Worm (Caenorhabditis elegans) whole organism, L2 larva: ENCODE measurements around the gene pgp-13.

ENCODE experiments used
- C34F6.9 ChIP-seq: fragments of 150-350 bp; optimal IDR thresholded peaks from 2 replicates; lab custom pipeline; 2014; ENCODE audit warnings: missing biosample characterization, missing genetic modification characterization
- F13H6.1 ChIP-seq: sonication (generic microtip); optimal IDR thresholded peaks from 2 replicates; lab custom pipeline; 2016; ENCODE audit warnings: missing genetic modification characterization, missing compliant biosample characterization
- R02D3.7 ChIP-seq: fragments of 150-350 bp; optimal IDR thresholded peaks from 2 replicates; lab custom pipeline; 2014; ENCODE audit warnings: missing biosample characterization, missing genetic modification characterization
- Y55F3AM.14 ChIP-seq: fragments of 200-800 bp; sonication (Bioruptor generic); optimal IDR thresholded peaks from 2 replicates; lab custom pipeline; 2018; ENCODE audit warnings: mild to moderate bottlenecking, missing genetic modification characterization, missing compliant biosample characterization
- ZK546.5 ChIP-seq: sonication (generic microtip); optimal IDR thresholded peaks from 2 replicates; lab custom pipeline; 2017; ENCODE audit warnings: missing biosample characterization, missing genetic modification characterization
- alr-1 ChIP-seq: fragments of 150-350 bp; optimal IDR thresholded peaks from 2 replicates; lab custom pipeline; 2014; ENCODE audit warnings: missing biosample characterization, missing genetic modification characterization
- aly-2 ChIP-seq: fragments of 150-350 bp; optimal IDR thresholded peaks from 2 replicates; lab custom pipeline; 2014; ENCODE audit warnings: missing biosample characterization, missing genetic modification characterization
- ama-1 ChIP-seq: fragments of 150-350 bp; optimal IDR thresholded peaks from 2 replicates; lab custom pipeline; 2018; ENCODE audit warnings: inconsistent platforms
- blmp-1 ChIP-seq: sonication (generic microtip); optimal IDR thresholded peaks from 2 replicates; lab custom pipeline; 2017; ENCODE audit warnings: missing genetic modification characterization, mild to moderate bottlenecking, missing compliant biosample characterization, antibody characterized with exemption, moderate library complexity; ENCODE audit not compliant: insufficient read depth
- ceh-16 ChIP-seq: fragments of 150-350 bp; optimal IDR thresholded peaks from 2 replicates; lab custom pipeline; 2014; ENCODE audit warnings: missing biosample characterization, missing genetic modification characterization
- ceh-82 ChIP-seq: fragments of 150-350 bp; optimal IDR thresholded peaks from 2 replicates; lab custom pipeline; 2014; ENCODE audit warnings: missing biosample characterization, missing genetic modification characterization
- crh-2 ChIP-seq: sonication (generic microtip); optimal IDR thresholded peaks from 2 replicates; lab custom pipeline; 2017; ENCODE audit warnings: missing biosample characterization, missing genetic modification characterization
- dmd-4 ChIP-seq: sonication (generic microtip); optimal IDR thresholded peaks from 2 replicates; lab custom pipeline; 2017; ENCODE audit warnings: missing biosample characterization, missing genetic modification characterization
- egl-27 ChIP-seq: sonication (generic microtip); optimal IDR thresholded peaks from 3 replicates; lab custom pipeline; 2017; ENCODE audit warnings: missing biosample characterization, missing genetic modification reagents, missing genetic modification characterization
- elt-1 ChIP-seq: fragments of 150-350 bp; optimal IDR thresholded peaks from 2 replicates; lab custom pipeline; 2014; ENCODE audit warnings: missing biosample characterization, missing genetic modification characterization
- fos-1 ChIP-seq: fragments of 150-350 bp; optimal IDR thresholded peaks from 2 replicates; lab custom pipeline; 2014; ENCODE audit warnings: missing biosample characterization, missing genetic modification characterization
- gmeb-1 ChIP-seq: fragments of 150-350 bp; optimal IDR thresholded peaks from 2 replicates; lab custom pipeline; 2014; ENCODE audit warnings: missing biosample characterization, missing genetic modification characterization
- lin-11 ChIP-seq: fragments of 150-350 bp; sonication (generic microtip); optimal IDR thresholded peaks from 2 replicates; lab custom pipeline; 2014; ENCODE audit warnings: missing biosample characterization, missing genetic modification characterization, inconsistent platforms, mixed read lengths
- lin-13 ChIP-seq: fragments of 150-350 bp; optimal IDR thresholded peaks from 2 replicates; lab custom pipeline; 2014; ENCODE audit warnings: missing biosample characterization, missing genetic modification reagents, missing genetic modification characterization
- lin-39 ChIP-seq: fragments of 150-350 bp; optimal IDR thresholded peaks from 2 replicates; lab custom pipeline; 2014; ENCODE audit warnings: missing biosample characterization, missing genetic modification reagents, missing genetic modification characterization
- lsy-2 ChIP-seq, 2 experiments: fragments of 150-350 bp in 1 of 2; sonication (generic microtip) in 1 of 2; optimal IDR thresholded peaks; 2 replicates each; lab custom pipeline; 2014 to 2017; ENCODE audit warnings: missing biosample characterization in 2 of 2, missing genetic modification characterization in 2 of 2
- mab-5 ChIP-seq: fragments of 150-350 bp; optimal IDR thresholded peaks from 2 replicates; lab custom pipeline; 2014; ENCODE audit warnings: missing biosample characterization, missing genetic modification characterization
- mbf-1 ChIP-seq: sonication (generic microtip); optimal IDR thresholded peaks from 2 replicates; lab custom pipeline; 2017; ENCODE audit warnings: missing biosample characterization, missing genetic modification characterization
- mdl-1 ChIP-seq, 2 experiments: fragments of 150-350 bp in 1 of 2; sonication (generic microtip) in 1 of 2; optimal IDR thresholded peaks; 2 replicates each; lab custom pipeline; 2017; ENCODE audit warnings: missing biosample characterization in 2 of 2, missing genetic modification characterization in 2 of 2
- nhr-10 ChIP-seq: sonication (generic microtip); optimal IDR thresholded peaks from 2 replicates; lab custom pipeline; 2017; ENCODE audit warnings: missing biosample characterization, missing genetic modification characterization
- nhr-11 ChIP-seq: fragments of 150-350 bp; optimal IDR thresholded peaks from 2 replicates; lab custom pipeline; 2014; ENCODE audit warnings: missing biosample characterization, missing genetic modification characterization
- nhr-12 ChIP-seq: fragments of 150-350 bp; optimal IDR thresholded peaks from 2 replicates; lab custom pipeline; 2014; ENCODE audit warnings: missing biosample characterization, missing genetic modification characterization
- nhr-129 ChIP-seq: fragments of 150-350 bp; optimal IDR thresholded peaks from 2 replicates; lab custom pipeline; 2014; ENCODE audit warnings: missing biosample characterization, missing genetic modification characterization
- nhr-21 ChIP-seq: fragments of 150-350 bp; optimal IDR thresholded peaks from 2 replicates; lab custom pipeline; 2014; ENCODE audit warnings: missing biosample characterization, missing genetic modification characterization
- nhr-23 ChIP-seq: fragments of 150-350 bp; optimal IDR thresholded peaks from 2 replicates; lab custom pipeline; 2014; ENCODE audit warnings: missing biosample characterization, missing genetic modification reagents, missing genetic modification characterization
- nhr-237 ChIP-seq: fragments of 150-350 bp; optimal IDR thresholded peaks from 2 replicates; lab custom pipeline; 2014; ENCODE audit warnings: missing biosample characterization, missing genetic modification characterization
- nhr-25 ChIP-seq: fragments of 150-350 bp; sonication (generic microtip); optimal IDR thresholded peaks from 3 replicates; lab custom pipeline; 2014; ENCODE audit warnings: missing biosample characterization, missing genetic modification characterization
- nhr-6 ChIP-seq: fragments of 150-350 bp; optimal IDR thresholded peaks from 2 replicates; lab custom pipeline; 2014; ENCODE audit warnings: missing biosample characterization, missing genetic modification characterization
- nhr-77 ChIP-seq: fragments of 150-350 bp; optimal IDR thresholded peaks from 2 replicates; lab custom pipeline; 2014; ENCODE audit warnings: missing biosample characterization, missing genetic modification characterization
- peb-1 ChIP-seq: fragments of 150-350 bp; optimal IDR thresholded peaks from 2 replicates; lab custom pipeline; 2014; ENCODE audit warnings: missing biosample characterization, missing genetic modification characterization
- sem-4 ChIP-seq: fragments of 150-350 bp; optimal IDR thresholded peaks from 2 replicates; lab custom pipeline; 2014; ENCODE audit warnings: missing biosample characterization, missing genetic modification reagents, missing genetic modification characterization
- sma-3 ChIP-seq: sonication (generic microtip); optimal IDR thresholded peaks from 2 replicates; lab custom pipeline; 2016; ENCODE audit warnings: missing genetic modification reagents, missing genetic modification characterization, missing compliant biosample characterization
- sma-9 ChIP-seq, 2 experiments: fragments of 150-350 bp in 1 of 2; sonication (generic microtip) in 1 of 2; optimal IDR thresholded peaks; 2 replicates each; lab custom pipeline; 2014 to 2016; ENCODE audit warnings: missing genetic modification characterization in 2 of 2, mild to moderate bottlenecking in 1 of 2, missing biosample characterization in 1 of 2, missing compliant biosample characterization in 1 of 2, missing genetic modification reagents in 1 of 2, moderate library complexity in 1 of 2
- snpc-4 ChIP-seq: fragments of 150-350 bp; optimal IDR thresholded peaks from 2 replicates; lab custom pipeline; 2014; ENCODE audit warnings: missing biosample characterization, missing genetic modification characterization
- unc-39 ChIP-seq: fragments of 150-350 bp; optimal IDR thresholded peaks from 2 replicates; lab custom pipeline; 2014; ENCODE audit warnings: missing biosample characterization, missing genetic modification characterization
- unc-55 ChIP-seq: fragments of 150-350 bp; sonication (generic microtip); optimal IDR thresholded peaks from 3 replicates; lab custom pipeline; 2014; ENCODE audit warnings: missing biosample characterization, missing genetic modification reagents, missing genetic modification characterization
- unc-62 ChIP-seq: fragments of 150-350 bp; optimal IDR thresholded peaks from 2 replicates; lab custom pipeline; 2014; ENCODE audit warnings: missing biosample characterization, missing genetic modification reagents, missing genetic modification characterization
- zag-1 ChIP-seq: fragments of 150-350 bp; optimal IDR thresholded peaks from 2 replicates; lab custom pipeline; 2014; ENCODE audit warnings: missing biosample characterization, missing genetic modification characterization
- ztf-1 ChIP-seq: fragments of 200-800 bp; sonication (Bioruptor generic); conservative IDR thresholded peaks from 2 replicates; pipeline ENCODE4 v1.3.6; 2022; ENCODE audit warnings: missing genetic modification characterization, missing compliant biosample characterization
- ztf-4 ChIP-seq: fragments of 150-350 bp; optimal IDR thresholded peaks from 2 replicates; lab custom pipeline; 2014; ENCODE audit warnings: missing biosample characterization, missing genetic modification characterization

pgp-13 gene

DNA sequence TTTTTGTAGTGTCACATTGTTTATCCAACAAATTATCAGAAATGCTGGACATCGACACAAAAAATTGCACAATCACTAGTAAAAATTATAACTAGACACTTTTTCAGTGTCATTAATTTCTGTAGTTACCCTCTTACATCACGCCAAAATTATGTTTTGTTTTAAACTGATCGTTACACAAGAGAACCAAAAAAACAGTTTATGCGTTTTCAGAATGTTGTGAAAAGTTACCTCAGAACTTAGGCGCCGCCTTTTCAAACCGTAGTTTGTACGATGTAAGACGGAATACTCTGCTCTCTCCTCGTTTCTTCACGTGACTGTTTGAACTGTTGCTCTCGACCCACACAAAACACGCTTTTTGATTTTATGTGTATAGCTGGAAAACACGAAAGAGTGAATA is at the start of gene pgp-13:
Gene pgp-13, plus strand, starts transcription at position 301 of the 400 bp plus-strand sequence.
- no peak for TF ChIP-seq nhr-6 (tag; lab: Kevin White, UChicago)
- TF ChIP-seq sma-3 (GFP tag; lab: Kevin White, UChicago): no peak
- no peak for TF ChIP-seq ceh-16 (tag; lab: Kevin White, UChicago)
- no peak for TF ChIP-seq zag-1 (tag; lab: Kevin White, UChicago)
- no peak for TF ChIP-seq ZK546.5 (tag; lab: Kevin White, UChicago)
- no peak for TF ChIP-seq aly-2 (tag; lab: Kevin White, UChicago)
- no peak for TF ChIP-seq unc-55 (GFP tag; lab: Kevin White, UChicago)
- no peak for TF ChIP-seq lin-39
- TF ChIP-seq lsy-2 (tag; optimal IDR thresholded peaks at IDR 0.05; lab: Kevin White, UChicago): no peak
- no peak for TF ChIP-seq sem-4 (tag; lab: Kevin White, UChicago)
- no peak for TF ChIP-seq C34F6.9 (tag; lab: Kevin White, UChicago)

DNA sequence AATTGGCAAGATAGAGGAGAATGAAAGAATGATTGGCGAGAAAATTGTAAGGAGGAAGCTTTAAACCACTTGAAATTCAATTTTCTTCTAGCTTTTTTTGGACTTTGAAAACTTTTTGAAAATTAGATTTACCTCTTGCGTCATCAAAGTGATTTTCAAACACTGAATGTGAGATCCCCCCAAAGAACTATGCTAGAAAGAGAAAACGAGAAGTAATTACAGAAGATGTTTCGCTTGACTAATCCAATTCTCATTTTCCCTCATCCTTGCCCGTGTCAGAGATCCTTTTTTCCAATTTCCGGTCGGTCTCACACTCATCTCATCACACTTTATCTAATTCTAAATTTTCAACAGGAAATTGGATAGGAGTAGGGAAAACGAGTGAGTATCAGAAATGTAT is 48.7 kb upstream of the pgp-13 start:
- TF ChIP-seq ceh-16 (tag; lab: Kevin White, UChicago) (peak; percentile 6), sma-9 (GFP tag; optimal IDR thresholded peaks at IDR 0.05; lab: Kevin White, UChicago) (peak; percentile 63), sma-9 (tag; optimal IDR thresholded peaks at IDR 0.05; lab: Kevin White, UChicago) (no peak), C34F6.9 (tag; lab: Kevin White, UChicago) (peak; percentile 29), elt-1 (tag; lab: Kevin White, UChicago) (no peak), nhr-11 (tag; lab: Kevin White, UChicago) (no peak), lin-11 (tag; lab: Kevin White, UChicago) (no peak), crh-2 (tag; lab: Kevin White, UChicago) (no peak), lsy-2 (tag; optimal IDR thresholded peaks at IDR 0.05; lab: Kevin White, UChicago) (peak in 1 of 2 experiments; percentile 4)

DNA sequence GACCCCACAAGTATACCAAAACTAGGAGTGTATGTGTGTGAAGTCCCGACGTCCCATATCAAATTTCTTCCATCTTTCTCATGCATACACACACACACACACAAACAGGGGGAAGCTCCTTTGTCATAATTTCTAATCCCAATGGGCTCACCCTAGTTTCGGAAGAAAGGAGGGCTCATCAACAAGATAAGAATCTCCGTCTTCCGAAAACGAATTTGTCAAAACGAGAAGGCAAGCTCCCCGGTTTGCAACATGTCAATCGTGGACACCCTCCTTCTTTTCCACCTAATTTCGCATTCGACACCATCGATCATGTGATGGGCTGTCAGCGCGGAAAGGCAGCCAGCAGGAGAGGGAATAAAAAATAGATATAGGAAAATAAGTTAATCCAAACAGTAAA is 48.2 kb upstream of the pgp-13 start:
- TF ChIP-seq peb-1 (no peak), ceh-16 (tag; lab: Kevin White, UChicago) (no peak), nhr-237 (tag; lab: Kevin White, UChicago) (no peak), lin-13 (GFP tag; lab: Kevin White, UChicago) (peak; percentile 39), nhr-129 (tag; lab: Kevin White, UChicago) (peak; percentile 41), gmeb-1 (tag; lab: Kevin White, UChicago) (no peak), lsy-2 (tag; optimal IDR thresholded peaks at IDR 0.05; lab: Kevin White, UChicago) (peak in 1 of 2 experiments; percentile 30), nhr-77 (tag; lab: Kevin White, UChicago) (no peak), aly-2 (tag; lab: Kevin White, UChicago) (no peak), lin-11 (tag; lab: Kevin White, UChicago) (no peak), unc-39 (tag; lab: Kevin White, UChicago) (no peak), lin-39 (peak; percentile 84), Y55F3AM.14 (GFP tag; lab: Kevin White, UChicago) (peak; percentile 15), ceh-82 (tag; lab: Kevin White, UChicago) (no peak), mbf-1 (tag; lab: Kevin White, UChicago) (no peak), fos-1 (no peak), nhr-11 (tag; lab: Kevin White, UChicago) (no peak), sem-4 (tag; lab: Kevin White, UChicago) (peak; percentile 0), ztf-4 (tag; lab: Kevin White, UChicago) (no peak), zag-1 (tag; lab: Kevin White, UChicago) (peak; percentile 93), dmd-4 (tag; lab: Kevin White, UChicago) (no peak), ztf-1 (GFP tag; lab: Robert Waterston, UW) (no peak), blmp-1 (tag; lab: Kevin White, UChicago) (no peak), F13H6.1 (tag; lab: Kevin White, UChicago) (peak; percentile 36), alr-1 (tag; lab: Kevin White, UChicago) (peak; percentile 58), ama-1 (lab: Kevin White, UChicago) (no peak), nhr-10 (tag; lab: Kevin White, UChicago) (no peak), nhr-12 (no peak), mdl-1 (tag; optimal IDR thresholded peaks at IDR 0.05; lab: Kevin White, UChicago) (no peak), sma-9 (GFP tag; optimal IDR thresholded peaks at IDR 0.05; lab: Kevin White, UChicago) (peak; percentile 49), sma-9 (tag; optimal IDR thresholded peaks at IDR 0.05; lab: Kevin White, UChicago) (no peak), sma-3 (GFP tag; lab: Kevin White, UChicago) (no peak), unc-55 (GFP tag; lab: Kevin White, UChicago) (peak; percentile 57), nhr-25 (tag; lab: Kevin White, UChicago) (no peak), ZK546.5 (tag; lab: Kevin White, UChicago) (no peak), R02D3.7 (no peak), unc-62 (GFP tag; lab: Kevin White, UChicago) (peak; percentile 91), C34F6.9 (tag; lab: Kevin White, UChicago) (peak; percentile 10), snpc-4 (no peak), nhr-21 (tag; lab: Kevin White, UChicago) (no peak), egl-27 (tag; lab: Kevin White, UChicago) (peak; percentile 55), crh-2 (tag; lab: Kevin White, UChicago) (peak; percentile 50), nhr-23 (peak; percentile 19), mab-5 (tag; lab: Kevin White, UChicago) (peak; percentile 91)
- TF ChIP-seq, all 48 proteins: peak for 17
